Worm (Caenorhabditis elegans) whole organism, L2 larva: ENCODE data around the gene ztf-28.

Source experiments
- ZK546.5 ChIP-seq: sonication (generic microtip); optimal IDR thresholded peaks from 2 replicates; lab custom pipeline; 2017; ENCODE audit warnings: missing biosample characterization, missing genetic modification characterization
- ceh-16 ChIP-seq: fragments of 150-350 bp; optimal IDR thresholded peaks from 2 replicates; lab custom pipeline; 2014; ENCODE audit warnings: missing biosample characterization, missing genetic modification characterization
- mdl-1 ChIP-seq, 2 experiments: fragments of 150-350 bp in 1 of 2; sonication (generic microtip) in 1 of 2; optimal IDR thresholded peaks; 2 replicates each; lab custom pipeline; 2017; ENCODE audit warnings: missing biosample characterization in 2 of 2, missing genetic modification characterization in 2 of 2
- nhr-12 ChIP-seq: fragments of 150-350 bp; optimal IDR thresholded peaks from 2 replicates; lab custom pipeline; 2014; ENCODE audit warnings: missing biosample characterization, missing genetic modification characterization
- snpc-4 ChIP-seq: fragments of 150-350 bp; optimal IDR thresholded peaks from 2 replicates; lab custom pipeline; 2014; ENCODE audit warnings: missing biosample characterization, missing genetic modification characterization
- unc-62 ChIP-seq: fragments of 150-350 bp; optimal IDR thresholded peaks from 2 replicates; lab custom pipeline; 2014; ENCODE audit warnings: missing biosample characterization, missing genetic modification reagents, missing genetic modification characterization
- ztf-11 ChIP-seq: sonication (generic microtip); optimal IDR thresholded peaks from 2 replicates; lab custom pipeline; 2017; ENCODE audit warnings: missing biosample characterization, missing genetic modification characterization

- no peak for TF ChIP-seq ZK546.5 (tag; lab: Kevin White, UChicago)
- TF ChIP-seq snpc-4 (tag; lab: Kevin White, UChicago) = no peak
- TF ChIP-seq ztf-11 (tag; lab: Kevin White, UChicago) = no peak
- TF ChIP-seq unc-62 (GFP tag; lab: Kevin White, UChicago) = no peak
- no peak for TF ChIP-seq ceh-16 (tag; lab: Kevin White, UChicago)
- TF ChIP-seq mdl-1 (tag; optimal IDR thresholded peaks at IDR 0.05; lab: Kevin White, UChicago) = no peak
- TF ChIP-seq nhr-12 (tag; lab: Kevin White, UChicago) = no peak
These were observed 5.3 kb downstream of the ztf-28 start, which contains the start of gene clec-207 for ce11 chrV:2095772-2096171.
